Worm (Caenorhabditis elegans) whole organism, L3 larva: Measurements from ENCODE around the gene nhr-40.

Experiments used
- R02D3.7 ChIP-seq: fragments of 150-350 bp; optimal IDR thresholded peaks from 2 replicates; lab custom pipeline; 2014; ENCODE audit warnings: missing biosample characterization, missing genetic modification characterization
- ZK546.5 ChIP-seq: sonication (generic microtip); optimal IDR thresholded peaks from 2 replicates; lab custom pipeline; 2017; ENCODE audit warnings: missing biosample characterization, missing genetic modification characterization
- ama-1 ChIP-seq: fragments of 150-350 bp; optimal IDR thresholded peaks from 2 replicates; lab custom pipeline; 2018
- elt-3 ChIP-seq, 3 experiments: fragments of 150-350 bp in 1 of 3; sonication (generic microtip) in 2 of 3; optimal IDR thresholded peaks; 2 replicates in 2 of 3; 4 replicates in 1 of 3; lab custom pipeline; 2014 to 2017; ENCODE audit warnings: missing biosample characterization in 3 of 3, missing genetic modification characterization in 3 of 3
- fos-1 ChIP-seq: fragments of 150-350 bp; optimal IDR thresholded peaks from 2 replicates; lab custom pipeline; 2014; ENCODE audit warnings: missing biosample characterization, missing genetic modification characterization
- nhr-11 ChIP-seq: fragments of 150-350 bp; optimal IDR thresholded peaks from 2 replicates; lab custom pipeline; 2014; ENCODE audit warnings: missing biosample characterization, missing genetic modification characterization
- pha-4 ChIP-seq: fragments of 150-350 bp; optimal IDR thresholded peaks from 2 replicates; lab custom pipeline; 2014; ENCODE audit warnings: missing biosample characterization, missing genetic modification reagents, missing genetic modification characterization
- unc-62 ChIP-seq: fragments of 150-350 bp; sonication (generic microtip); optimal IDR thresholded peaks from 4 replicates; lab custom pipeline; 2014; ENCODE audit warnings: missing biosample characterization, missing genetic modification reagents, missing genetic modification characterization
- ztf-11 ChIP-seq: fragments of 150-350 bp; optimal IDR thresholded peaks from 2 replicates; lab custom pipeline; 2014; ENCODE audit warnings: missing biosample characterization, missing genetic modification characterization

- TF ChIP-seq elt-3 (tag; optimal IDR thresholded peaks at IDR 0.05; lab: Kevin White, UChicago): no peak
- TF ChIP-seq fos-1 (tag; lab: Kevin White, UChicago): no peak
- TF ChIP-seq pha-4 (tag; lab: Kevin White, UChicago): peak; percentile 37
- no peak for TF ChIP-seq unc-62 (GFP tag; lab: Kevin White, UChicago)
- no peak for TF ChIP-seq nhr-11 (tag; lab: Kevin White, UChicago)
- no peak for TF ChIP-seq R02D3.7
- no peak for TF ChIP-seq ZK546.5 (tag; lab: Kevin White, UChicago)
- TF ChIP-seq ztf-11 (tag; lab: Kevin White, UChicago): no peak
- no peak for TF ChIP-seq ama-1
These were observed 28.5 kb upstream of the nhr-40 start, which contains the start of gene F52H2.15 for ce11 chrX:2565308-2565773.
